Worm (Caenorhabditis elegans): ENCODE measurements around the gene mccc-2.

mccc-2 gene

ce11 chrIII:9125789-9126304, 36.7 kb upstream of the mccc-2 start, which contains the start of gene sec-16A.1 (continued):
- TF ChIP-seq spr-3 (GFP tag; optimal IDR thresholded peaks at IDR 0.05): no peak
- no peak for TF ChIP-seq nhr-25 (tag; optimal IDR thresholded peaks at IDR 0.05; ENCODE audit: borderline replicate concordance, insufficient read depth)
- no peak for TF ChIP-seq cey-2 (tag; optimal IDR thresholded peaks at IDR 0.05; ENCODE audit: borderline replicate concordance, insufficient read depth)
- TF ChIP-seq zip-2 (tag; optimal IDR thresholded peaks at IDR 0.05): no peak
- TF ChIP-seq nhr-237 (tag; optimal IDR thresholded peaks at IDR 0.05): no peak
- TF ChIP-seq pha-4 (GFP tag; IDR thresholded peaks at IDR 0.05): no peak
- TF ChIP-seq pha-4 (tag; optimal IDR thresholded peaks at IDR 0.05): peak; percentile 60

- no peak for TF ChIP-seq nhr-76 (tag; optimal IDR thresholded peaks at IDR 0.05)
- TF ChIP-seq unc-62 (GFP tag; optimal IDR thresholded peaks at IDR 0.05 in 1 of 2): peak in 1 of 2 experiments; percentile 17
- TF ChIP-seq unc-62 (tag; optimal IDR thresholded peaks at IDR 0.05): no peak
- no peak for TF ChIP-seq daf-16 (GFP tag; optimal IDR thresholded peaks at IDR 0.05)
- no peak for TF ChIP-seq daf-16 (tag; optimal IDR thresholded peaks at IDR 0.05)
These were observed 29.9 kb upstream of the mccc-2 start, which contains the start of gene ced-11 for ce11 chrIII:9118921-9119606. ced-11 (plus strand) TSS chrIII:9119556.

- no peak for TF ChIP-seq php-3 (GFP tag; IDR thresholded peaks at IDR 0.05)
- peak in 1 of 2 experiments; percentile 81 for TF ChIP-seq unc-62 (GFP tag; optimal IDR thresholded peaks at IDR 0.05 in 1 of 2)
- TF ChIP-seq unc-62 (tag; optimal IDR thresholded peaks at IDR 0.05): no peak
These were observed 29.2 kb upstream of the mccc-2 start, which contains the start of gene grl-11 for ce11 chrIII:9118314-9118850. grl-11 (minus strand) TSS chrIII:9118364.

- TF ChIP-seq unc-62 (GFP tag; optimal IDR thresholded peaks at IDR 0.05 in 1 of 2) (peak in 1 of 2 experiments; percentile 77), unc-62 (tag; optimal IDR thresholded peaks at IDR 0.05) (no peak), aha-1 (tag) (peak; percentile 52), snpc-1.2 (GFP tag; IDR thresholded peaks at IDR 0.05) (no peak), daf-8 (GFP tag; IDR thresholded peaks at IDR 0.05) (no peak)
These were observed 26.6 kb upstream of the mccc-2 start for ce11 chrIII:9115745-9116144.

DNA sequence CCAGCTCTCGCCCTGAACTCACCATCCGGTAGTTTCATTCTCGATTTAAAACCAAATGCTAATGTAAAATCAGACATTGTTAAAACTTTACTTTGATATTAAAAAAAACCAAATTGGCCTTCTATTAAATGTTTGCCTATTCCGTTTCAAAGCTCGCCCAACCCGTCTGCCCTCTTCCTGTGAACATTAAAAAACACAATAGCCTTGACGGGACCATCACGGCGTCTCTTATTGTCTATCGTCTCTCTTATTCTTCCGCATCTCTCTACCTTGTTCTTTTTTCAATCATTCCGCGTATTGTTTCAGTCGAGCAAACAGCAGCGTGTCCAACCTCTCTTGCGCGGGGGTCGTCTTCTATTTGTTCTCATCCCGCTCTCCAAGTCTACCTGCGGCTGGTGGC, 25.5 kb upstream of the mccc-2 start, which contains the start of gene ZK512.1:
ZK512.1 (plus strand) TSS at position 301 of the 400 bp plus-strand sequence.
- TF ChIP-seq fos-1 (tag; optimal IDR thresholded peaks at IDR 0.05) (no peak), mdl-1 (tag; optimal IDR thresholded peaks at IDR 0.05) (no peak), Y48G9A.11 (GFP tag; IDR thresholded peaks at IDR 0.05) (no peak), egl-43 (GFP tag; IDR thresholded peaks at IDR 0.05) (no peak), ama-1 (optimal IDR thresholded peaks at IDR 0.05) (no peak), nhr-28 (tag; optimal IDR thresholded peaks at IDR 0.05) (no peak), R02D3.7 (tag; optimal IDR thresholded peaks at IDR 0.05) (no peak), ceh-62 (tag; optimal IDR thresholded peaks at IDR 0.05) (no peak), mdt-29 (GFP tag; IDR thresholded peaks at IDR 0.05) (no peak), zip-11 (GFP tag; IDR thresholded peaks at IDR 0.05) (no peak), aha-1 (tag) (no peak), set-16 (GFP tag; IDR thresholded peaks at IDR 0.05) (no peak), dmd-9 (GFP tag; IDR thresholded peaks at IDR 0.05) (no peak), nhr-102 (tag; optimal IDR thresholded peaks at IDR 0.05) (no peak), T20F7.1 (GFP tag; optimal IDR thresholded peaks at IDR 0.05) (no peak), tag-97 (GFP tag; IDR thresholded peaks at IDR 0.05) (no peak), duxl-1 (tag; optimal IDR thresholded peaks at IDR 0.05; ENCODE audit: poor library complexity) (no peak), ceh-32 (tag; optimal IDR thresholded peaks at IDR 0.05; ENCODE audit: poor library complexity) (no peak)
